Worm (Caenorhabditis elegans): ENCODE data around the gene R105.5.

DNA sequence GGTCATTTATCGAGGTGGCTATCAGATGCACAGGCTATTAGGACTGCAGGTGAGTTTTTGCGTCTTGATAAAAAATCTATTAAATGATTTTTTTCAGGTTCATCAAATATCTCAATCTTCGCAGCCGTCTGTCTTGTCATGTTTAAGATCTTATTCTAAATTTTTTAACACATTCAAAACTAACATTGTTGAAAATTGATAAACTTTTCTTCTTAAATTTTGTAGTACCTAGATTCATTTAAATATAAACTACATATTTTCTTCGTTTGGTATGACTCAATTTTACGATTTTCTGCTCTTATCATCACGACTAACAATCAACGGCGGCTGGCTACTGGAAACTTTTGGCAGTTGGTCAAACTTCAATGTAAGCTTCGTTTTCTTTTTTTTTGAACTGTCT is 33.5 kb upstream of the R105.5 start, which contains the start of gene F19C7.4:
- TF ChIP-seq unc-120 (tag; optimal IDR thresholded peaks at IDR 0.05; ENCODE audit: poor library complexity, severe bottlenecking) (no peak), nhr-76 (tag; optimal IDR thresholded peaks at IDR 0.05) (no peak)
